Fruit fly (Drosophila melanogaster) whole organism, embryonic: ENCODE data around the gene Phb1.

ENCODE experiments used
- ATbp ChIP-seq: fragments of 200-800 bp; sonication (Bioruptor generic); optimal IDR thresholded peaks from 2 replicates; lab custom pipeline; 2017; ENCODE audit warnings: missing biosample characterization, mild to moderate bottlenecking, missing genetic modification characterization, missing genetic modification reagents
- B-H2 ChIP-seq: fragments of 200-800 bp; sonication (Bioruptor generic); optimal IDR thresholded peaks from 2 replicates; lab custom pipeline; 2018; ENCODE audit warnings: missing biosample characterization, mild to moderate bottlenecking, missing genetic modification characterization
- CG10654 ChIP-seq: fragments of 200-800 bp; sonication (Bioruptor generic); optimal IDR thresholded peaks from 2 replicates; lab custom pipeline; 2016; ENCODE audit warnings: missing biosample characterization, missing genetic modification characterization
- CG11247 ChIP-seq: fragments of 200-800 bp; sonication (Bioruptor generic); IDR thresholded peaks from 2 replicates; pipeline ENCODE4 v1.3.6; 2022; ENCODE audit warnings: missing biosample characterization, missing genetic modification characterization
- CG12659 ChIP-seq: fragments of 200-800 bp; sonication (Bioruptor generic); optimal IDR thresholded peaks from 3 replicates; lab custom pipeline; 2017; ENCODE audit warnings: mild to moderate bottlenecking, missing biosample characterization, missing genetic modification reagents, missing genetic modification characterization
- CG13123 ChIP-seq: fragments of 200-800 bp; sonication (Bioruptor generic); optimal IDR thresholded peaks from 2 replicates; lab custom pipeline; 2016; ENCODE audit warnings: missing biosample characterization, missing genetic modification characterization
- CG13424 ChIP-seq: fragments of 200-800 bp; sonication (Bioruptor generic); optimal IDR thresholded peaks from 2 replicates; lab custom pipeline; 2019; ENCODE audit warnings: missing biosample characterization, mild to moderate bottlenecking, missing genetic modification characterization, moderate library complexity
- CG13894 ChIP-seq: fragments of 200-800 bp; sonication (Bioruptor generic); optimal IDR thresholded peaks from 3 replicates; lab custom pipeline; 2018; ENCODE audit warnings: missing biosample characterization, mild to moderate bottlenecking, missing genetic modification characterization, moderate library complexity
- CG15479 ChIP-seq: fragments of 200-800 bp; sonication (Bioruptor generic); optimal IDR thresholded peaks from 3 replicates; lab custom pipeline; 2019; ENCODE audit warnings: missing biosample characterization, mild to moderate bottlenecking, missing genetic modification characterization, moderate library complexity
- CG18262 ChIP-seq: fragments of 200-800 bp; optimal IDR thresholded peaks from 3 replicates; lab custom pipeline; 2019; ENCODE audit warnings: missing biosample characterization, mild to moderate bottlenecking, missing genetic modification characterization, moderate library complexity
- CG2678 ChIP-seq: fragments of 200-800 bp; sonication (Bioruptor generic); optimal IDR thresholded peaks from 3 replicates; lab custom pipeline; 2019; ENCODE audit warnings: missing biosample characterization, mild to moderate bottlenecking, missing genetic modification characterization, moderate library complexity
- CG2889 ChIP-seq: fragments of 200-800 bp; sonication (Bioruptor generic); IDR thresholded peaks from 3 replicates; pipeline ENCODE4 v1.3.6; 2022; ENCODE audit warnings: missing biosample characterization, missing genetic modification characterization
- CG31224 ChIP-seq: fragments of 200-800 bp; sonication (Bioruptor generic); IDR thresholded peaks from 2 replicates; pipeline ENCODE4 v1.3.6; 2022; ENCODE audit warnings: missing biosample characterization, missing genetic modification characterization
- CG33557 ChIP-seq: fragments of 200-800 bp; sonication (Bioruptor generic); optimal IDR thresholded peaks from 2 replicates; lab custom pipeline; 2019; ENCODE audit warnings: missing biosample characterization, mild to moderate bottlenecking, missing genetic modification characterization, moderate library complexity
- CG34422 ChIP-seq: fragments of 200-800 bp; sonication (Bioruptor generic); IDR thresholded peaks from 3 replicates; pipeline ENCODE4 v1.3.6; 2022; ENCODE audit warnings: missing biosample characterization, missing genetic modification characterization
- CG4328 ChIP-seq: fragments of 200-800 bp; sonication (Bioruptor generic); optimal IDR thresholded peaks from 3 replicates; lab custom pipeline; 2017; ENCODE audit warnings: missing biosample characterization, missing genetic modification reagents, missing genetic modification characterization
- CG4424 ChIP-seq: fragments of 200-800 bp; sonication (Bioruptor generic); optimal IDR thresholded peaks from 3 replicates; lab custom pipeline; 2016; ENCODE audit warnings: missing biosample characterization, missing genetic modification characterization
- CG5953 ChIP-seq: fragments of 200-800 bp; sonication (Bioruptor generic); IDR thresholded peaks from 2 replicates; pipeline ENCODE4 v1.3.6; 2022; ENCODE audit warnings: missing biosample characterization, missing genetic modification characterization
- CG7372 ChIP-seq: fragments of 200-800 bp; sonication (Bioruptor generic); IDR thresholded peaks from 2 replicates; pipeline ENCODE4 v1.3.6; 2022; ENCODE audit warnings: missing biosample characterization, missing genetic modification characterization
- CG8924 ChIP-seq: fragments of 200-800 bp; optimal IDR thresholded peaks from 3 replicates; lab custom pipeline; 2019; ENCODE audit warnings: missing biosample characterization, mild to moderate bottlenecking, missing genetic modification characterization, moderate library complexity
- CG9215 ChIP-seq: fragments of 200-800 bp; sonication (Bioruptor generic); IDR thresholded peaks from 2 replicates; pipeline ENCODE4 v1.3.6; 2022; ENCODE audit warnings: missing biosample characterization, missing genetic modification characterization
- CG9932 ChIP-seq: fragments of 200-800 bp; sonication (Bioruptor generic); IDR thresholded peaks from 2 replicates; pipeline ENCODE4 v1.3.6; 2022; ENCODE audit warnings: missing biosample characterization, missing genetic modification characterization
- Chrac-16 ChIP-seq: fragments of 200-800 bp; sonication (Bioruptor generic); optimal IDR thresholded peaks from 3 replicates; lab custom pipeline; 2016; ENCODE audit warnings: missing biosample characterization, missing genetic modification characterization
- Deaf1 ChIP-seq: fragments of 200-800 bp; optimal IDR thresholded peaks from 3 replicates; lab custom pipeline; 2019; ENCODE audit warnings: missing biosample characterization, mild to moderate bottlenecking, missing genetic modification characterization, moderate library complexity
- Dek ChIP-seq: fragments of 200-800 bp; sonication (Bioruptor generic); optimal IDR thresholded peaks from 3 replicates; lab custom pipeline; 2019; ENCODE audit warnings: missing biosample characterization, mild to moderate bottlenecking, missing genetic modification characterization, moderate library complexity
- GATAe ChIP-seq: fragments of 200-800 bp; sonication (Bioruptor generic); conservative IDR thresholded peaks from 2 replicates; pipeline ENCODE4 v1.3.6; 2022; ENCODE audit warnings: missing biosample characterization, missing genetic modification characterization
- Hsf ChIP-seq: fragments of 200-800 bp; sonication (Bioruptor generic); optimal IDR thresholded peaks from 3 replicates; lab custom pipeline; 2016; ENCODE audit warnings: missing biosample characterization, missing genetic modification characterization
- MESR4 ChIP-seq: fragments of 200-800 bp; sonication (Bioruptor generic); optimal IDR thresholded peaks from 2 replicates; lab custom pipeline; 2018; ENCODE audit warnings: missing biosample characterization, mild to moderate bottlenecking, missing genetic modification characterization, moderate library complexity
- NC2β ChIP-seq: fragments of 200-800 bp; sonication (Bioruptor generic); optimal IDR thresholded peaks from 2 replicates; lab custom pipeline; 2016; ENCODE audit warnings: missing biosample characterization, missing genetic modification characterization
- Ssrp ChIP-seq: fragments of 200-800 bp; sonication (Bioruptor generic); optimal IDR thresholded peaks from 2 replicates; lab custom pipeline; 2018; ENCODE audit warnings: missing biosample characterization, mild to moderate bottlenecking, missing genetic modification characterization, moderate library complexity
- Tbp ChIP-seq: fragments of >200 bp; optimal IDR thresholded peaks from 2 replicates; lab custom pipeline; 2018; ENCODE audit warnings: missing biosample characterization, missing genetic modification characterization
- al ChIP-seq: fragments of 200-800 bp; sonication (Bioruptor generic); IDR thresholded peaks from 2 replicates; pipeline ENCODE4 v1.3.6; 2022; ENCODE audit warnings: missing biosample characterization, missing genetic modification characterization
- ash1 ChIP-seq: fragments of 200-800 bp; sonication (Bioruptor generic); optimal IDR thresholded peaks from 2 replicates; lab custom pipeline; 2018; ENCODE audit warnings: missing biosample characterization, mild to moderate bottlenecking, missing genetic modification characterization
- az2 ChIP-seq: fragments of 200-800 bp; sonication (Bioruptor generic); optimal IDR thresholded peaks from 3 replicates; lab custom pipeline; 2016; ENCODE audit warnings: missing biosample characterization, missing genetic modification characterization
- bsh ChIP-seq, 2 experiments: fragments of 200-800 bp; sonication (Bioruptor generic); optimal IDR thresholded peaks; 2 replicates each; lab custom pipeline; 2017 to 2018; ENCODE audit warnings: mild to moderate bottlenecking in 2 of 2, missing biosample characterization in 2 of 2, missing genetic modification characterization in 2 of 2, moderate library complexity in 1 of 2
- ci ChIP-seq: fragments of 200-800 bp; sonication (Bioruptor generic); IDR thresholded peaks from 3 replicates; pipeline ENCODE4 v1.3.6; 2022; ENCODE audit warnings: missing biosample characterization, missing genetic modification characterization
- crp ChIP-seq, 2 experiments: fragments of 200-800 bp; sonication (Bioruptor generic); optimal IDR thresholded peaks; 2 replicates in 1 of 2; 3 replicates in 1 of 2; lab custom pipeline; 2017; ENCODE audit warnings: missing biosample characterization in 2 of 2, missing genetic modification characterization in 2 of 2, mild to moderate bottlenecking in 1 of 2, moderate library complexity in 1 of 2
- cwo ChIP-seq: fragments of 200-800 bp; sonication (Bioruptor generic); optimal IDR thresholded peaks from 3 replicates; lab custom pipeline; 2017; ENCODE audit warnings: missing biosample characterization, missing genetic modification characterization, mild to moderate bottlenecking, moderate library complexity, missing genetic modification reagents
- gsb-n ChIP-seq: fragments of 200-800 bp; sonication (Bioruptor generic); optimal IDR thresholded peaks from 3 replicates; lab custom pipeline; 2018; ENCODE audit warnings: missing biosample characterization, mild to moderate bottlenecking, missing genetic modification characterization
- lab ChIP-seq: fragments of 200-800 bp; sonication (Bioruptor generic); optimal IDR thresholded peaks from 3 replicates; lab custom pipeline; 2017; ENCODE audit warnings: missing biosample characterization, missing genetic modification characterization, mild to moderate bottlenecking, moderate library complexity, missing genetic modification reagents
- lilli ChIP-seq: fragments of 200-800 bp; sonication (Bioruptor generic); optimal IDR thresholded peaks from 3 replicates; lab custom pipeline; 2016; ENCODE audit warnings: missing biosample characterization, missing genetic modification characterization
- mirr ChIP-seq: fragments of 200-800 bp; sonication (Bioruptor generic); optimal IDR thresholded peaks from 3 replicates; lab custom pipeline; 2018; ENCODE audit warnings: missing biosample characterization, mild to moderate bottlenecking, missing genetic modification characterization
- nerfin-2 ChIP-seq: fragments of 200-800 bp; sonication (Bioruptor generic); IDR thresholded peaks from 2 replicates; pipeline ENCODE4 v1.3.6; 2022; ENCODE audit warnings: missing biosample characterization, missing genetic modification characterization; ENCODE audit not compliant: partially characterized antibody
- oc ChIP-seq: fragments of 200-800 bp; sonication (Bioruptor generic); optimal IDR thresholded peaks from 2 replicates; lab custom pipeline; 2018; ENCODE audit warnings: missing biosample characterization, mild to moderate bottlenecking, missing genetic modification characterization, moderate library complexity
- pnt ChIP-seq: fragments of 200-800 bp; sonication (Bioruptor generic); optimal IDR thresholded peaks from 3 replicates; lab custom pipeline; 2016; ENCODE audit warnings: missing biosample characterization, missing genetic modification characterization
- run ChIP-seq: fragments of 200-800 bp; sonication (Bioruptor generic); optimal IDR thresholded peaks from 3 replicates; lab custom pipeline; 2018; ENCODE audit warnings: missing biosample characterization, mild to moderate bottlenecking, missing genetic modification characterization
- sd ChIP-seq: fragments of 200-800 bp; sonication (Bioruptor generic); optimal IDR thresholded peaks from 3 replicates; lab custom pipeline; 2018; ENCODE audit warnings: missing biosample characterization, mild to moderate bottlenecking, missing genetic modification characterization, moderate library complexity
- sens ChIP-seq: fragments of 200-800 bp; sonication (Bioruptor generic); peaks from one replicate; lab custom pipeline; 2016; ENCODE audit warnings: missing biosample characterization, missing genetic modification characterization
- sisA ChIP-seq: fragments of 200-800 bp; sonication (Bioruptor generic); IDR thresholded peaks from 2 replicates; pipeline ENCODE4 v1.3.6; 2022; ENCODE audit warnings: missing biosample characterization, missing genetic modification characterization
- sob ChIP-seq: fragments of 200-800 bp; sonication (Bioruptor generic); IDR thresholded peaks from 2 replicates; pipeline ENCODE4 v1.3.6; 2022; ENCODE audit warnings: missing biosample characterization, missing genetic modification characterization
- sr ChIP-seq: fragments of 200-800 bp; sonication (Bioruptor generic); IDR thresholded peaks from 3 replicates; pipeline ENCODE4 v1.3.6; 2022; ENCODE audit warnings: missing biosample characterization, missing genetic modification characterization

Gene Phb1

dm6 chr2L:19126888-19127287 lies 3.2 kb upstream of the Phb1 start (continued):
- 0 out of 2 replicates have a peak, but pooled peaks have one; percentile 22 for TF ChIP-seq CG31224 (GFP tag; lab: Robert Waterston, UW)
- TF ChIP-seq NC2β (GFP tag; lab: Kevin White, UChicago) = no peak
- peak; percentile 87 for TF ChIP-seq CG13424 (tag; lab: Kevin White, UChicago)
- peak; percentile 52 for TF ChIP-seq CG10654 (GFP tag; lab: Kevin White, UChicago)
- peak; percentile 47 for TF ChIP-seq CG4424
- TF ChIP-seq CG33557 (GFP tag; lab: Kevin White, UChicago) = peak; percentile 77
- peak; percentile 77 for TF ChIP-seq CG2678 (tag; lab: Kevin White, UChicago)
- peak; percentile 73 for TF ChIP-seq CG13894 (tag; lab: Kevin White, UChicago)
- peak; percentile 18 for TF ChIP-seq sens
- TF ChIP-seq ash1 (GFP tag; lab: Kevin White, UChicago) = no peak
- TF ChIP-seq al (GFP tag; lab: Robert Waterston, UW) = peak; percentile 60
- TF ChIP-seq lilli (GFP tag; lab: Kevin White, UChicago) = peak; percentile 40
- 0 out of 2 replicates have a peak, but pooled peaks have one; percentile 17 for TF ChIP-seq CG7372
- TF ChIP-seq run (tag; lab: Kevin White, UChicago) = peak; percentile 9
- TF ChIP-seq Chrac-16 = peak; percentile 17
- peak; percentile 7 for TF ChIP-seq cwo
- TF ChIP-seq CG9215 (GFP tag; lab: Robert Waterston, UW) = peak; percentile 58
- no peak for TF ChIP-seq MESR4
- TF ChIP-seq B-H2 (GFP tag; lab: Kevin White, UChicago) = peak; percentile 82
- TF ChIP-seq CG13123 = peak; percentile 35
- TF ChIP-seq Dek (tag; lab: Kevin White, UChicago) = peak; percentile 73
- TF ChIP-seq sd (tag; lab: Kevin White, UChicago) = no peak
- TF ChIP-seq crp (GFP tag; optimal IDR thresholded peaks at IDR 0.05; lab: Kevin White, UChicago) = peak; percentile 66 to 91
- TF ChIP-seq sisA = no peak
- peak in 1 of 2 experiments; percentile 65 for TF ChIP-seq bsh (GFP tag; optimal IDR thresholded peaks at IDR 0.05; lab: Kevin White, UChicago)
- TF ChIP-seq CG15479 (GFP tag; lab: Kevin White, UChicago) = no peak
- TF ChIP-seq CG4328 (GFP tag; lab: Kevin White, UChicago) = peak; percentile 77
- peak; percentile 83 for TF ChIP-seq CG9932 (GFP tag; lab: Robert Waterston, UW)
- TF ChIP-seq oc (tag; lab: Kevin White, UChicago) = peak; percentile 33
- peak; percentile 59 for TF ChIP-seq sob (GFP tag; lab: Robert Waterston, UW)
- TF ChIP-seq Tbp = peak; percentile 85
- no peak for TF ChIP-seq ci (GFP tag; lab: Robert Waterston, UW)
- no peak for TF ChIP-seq CG5953 (GFP tag; lab: Robert Waterston, UW)
- no peak for TF ChIP-seq pnt (GFP tag; lab: Kevin White, UChicago)
- no peak for TF ChIP-seq Hsf (GFP tag; lab: Kevin White, UChicago)
- TF ChIP-seq CG8924 (tag; lab: Kevin White, UChicago) = peak; percentile 64
- no peak for TF ChIP-seq nerfin-2 (GFP tag; lab: Robert Waterston, UW)
- no peak for TF ChIP-seq CG2889 (GFP tag; lab: Robert Waterston, UW)
- no peak for TF ChIP-seq lab (GFP tag; lab: Kevin White, UChicago)
- peak; percentile 32 for TF ChIP-seq ATbp (GFP tag; lab: Kevin White, UChicago)
- TF ChIP-seq sr = no peak
- TF ChIP-seq az2 (GFP tag; lab: Kevin White, UChicago) = peak; percentile 60
- TF ChIP-seq CG34422 (GFP tag; lab: Robert Waterston, UW) = peak; percentile 57; the same call in 1 of the 3 replicates
- TF ChIP-seq CG11247 (GFP tag; lab: Robert Waterston, UW) = 0 out of 2 replicates have a peak, but pooled peaks have one; percentile 11
- TF ChIP-seq CG18262 (tag; lab: Kevin White, UChicago) = peak; percentile 60
- TF ChIP-seq mirr (GFP tag; lab: Kevin White, UChicago) = no peak
- no peak for TF ChIP-seq GATAe (GFP tag; lab: Robert Waterston, UW)
- TF ChIP-seq gsb-n = peak; percentile 65
- TF ChIP-seq Ssrp (tag; lab: Kevin White, UChicago) = peak; percentile 68
- TF ChIP-seq CG12659 (GFP tag; lab: Kevin White, UChicago) = peak; percentile 83
- TF ChIP-seq Deaf1 (tag; lab: Kevin White, UChicago) = peak; percentile 1
